Worm (Caenorhabditis elegans) whole organism, L1 larva: Measurements from ENCODE around the gene acs-7.
A peak's percentile ranks its signal among the peaks of the same experiment; 100 is the strongest.

Experiments
- C04F5.9 ChIP-seq: sonication (generic microtip); optimal IDR thresholded peaks from 2 replicates; lab custom pipeline; 2016; ENCODE audit warnings: missing genetic modification characterization, missing compliant biosample characterization
- C16A3.4 ChIP-seq: fragments of 150-350 bp; optimal IDR thresholded peaks from 2 replicates; lab custom pipeline; 2014; ENCODE audit warnings: missing biosample characterization, missing genetic modification characterization
- C34B4.2 ChIP-seq: sonication (generic microtip); optimal IDR thresholded peaks from 2 replicates; lab custom pipeline; 2017; ENCODE audit warnings: mild to moderate bottlenecking, missing genetic modification characterization, missing compliant biosample characterization
- F16B12.6 ChIP-seq: fragments of 150-350 bp; optimal IDR thresholded peaks from 2 replicates; lab custom pipeline; 2014; ENCODE audit warnings: missing biosample characterization, missing genetic modification characterization
- Y116A8C.19 ChIP-seq: sonication (generic microtip); optimal IDR thresholded peaks from 2 replicates; lab custom pipeline; 2016; ENCODE audit warnings: missing compliant biosample characterization, missing genetic modification characterization, borderline replicate concordance
- blmp-1 ChIP-seq: fragments of 150-350 bp; optimal IDR thresholded peaks from 2 replicates; lab custom pipeline; 2014; ENCODE audit warnings: missing biosample characterization, missing genetic modification characterization
- ceh-63 ChIP-seq: fragments of 200-800 bp; sonication (Bioruptor generic); optimal IDR thresholded peaks from 2 replicates; lab custom pipeline; 2018; ENCODE audit warnings: mild to moderate bottlenecking, missing genetic modification characterization, missing compliant biosample characterization
- ceh-8 ChIP-seq: fragments of 200-800 bp; sonication (Bioruptor generic); optimal IDR thresholded peaks from 2 replicates; lab custom pipeline; 2018; ENCODE audit warnings: mild to moderate bottlenecking, missing genetic modification characterization, moderate library complexity, missing compliant biosample characterization
- dpl-1 ChIP-seq, 3 experiments: fragments of 150-350 bp in 2 of 3; sonication (generic microtip) in 1 of 3; optimal IDR thresholded peaks; 2 replicates each; lab custom pipeline; 2014 to 2017; ENCODE audit warnings: missing biosample characterization in 3 of 3, missing genetic modification characterization in 3 of 3, missing genetic modification reagents in 3 of 3
- dsc-1 ChIP-seq: sonication (generic microtip); optimal IDR thresholded peaks from 2 replicates; lab custom pipeline; 2016; ENCODE audit warnings: mild to moderate bottlenecking, missing genetic modification characterization, missing compliant biosample characterization
- egl-13 ChIP-seq: sonication (generic microtip); optimal IDR thresholded peaks from 2 replicates; lab custom pipeline; 2016; ENCODE audit warnings: missing genotype, missing genetic modification reagents, missing genetic modification characterization, missing compliant biosample characterization
- egl-27 ChIP-seq, 2 experiments: fragments of 150-350 bp in 1 of 2; sonication (generic microtip); optimal IDR thresholded peaks; 3 replicates each; lab custom pipeline; 2017 to 2018; ENCODE audit warnings: missing biosample characterization in 2 of 2, missing genetic modification characterization in 2 of 2, missing genetic modification reagents in 2 of 2
- elt-2 ChIP-seq: sonication (generic microtip); optimal IDR thresholded peaks from 2 replicates; lab custom pipeline; 2016; ENCODE audit warnings: missing genetic modification characterization, mild to moderate bottlenecking, inconsistent platforms, missing compliant biosample characterization, missing genetic modification reagents
- fkh-4 ChIP-seq: sonication (generic microtip); optimal IDR thresholded peaks from 2 replicates; lab custom pipeline; 2016; ENCODE audit warnings: missing compliant biosample characterization, missing genetic modification characterization, borderline replicate concordance
- fkh-8 ChIP-seq: sonication (generic microtip); optimal IDR thresholded peaks from 2 replicates; lab custom pipeline; 2016; ENCODE audit warnings: mild to moderate bottlenecking, missing genetic modification characterization, missing compliant biosample characterization
- fos-1 ChIP-seq: fragments of 150-350 bp; optimal IDR thresholded peaks from 2 replicates; lab custom pipeline; 2014; ENCODE audit warnings: missing biosample characterization, missing genetic modification characterization
- grh-1 ChIP-seq: fragments of 200-800 bp; sonication (Bioruptor generic); IDR thresholded peaks from 2 replicates; pipeline ENCODE4 v1.3.6; 2022; ENCODE audit warnings: missing genetic modification reagents, missing genetic modification characterization, missing compliant biosample characterization
- hlh-17 ChIP-seq: fragments of 200-800 bp; sonication (Bioruptor generic); optimal IDR thresholded peaks from 2 replicates; lab custom pipeline; 2018; ENCODE audit warnings: missing genetic modification characterization, mild to moderate bottlenecking, missing compliant biosample characterization, moderate library complexity, borderline replicate concordance
- hlh-4 ChIP-seq: sonication (generic microtip); optimal IDR thresholded peaks from 2 replicates; lab custom pipeline; 2016; ENCODE audit warnings: mild to moderate bottlenecking, missing genetic modification characterization, missing compliant biosample characterization
- hpl-2 ChIP-seq: fragments of 150-350 bp; optimal IDR thresholded peaks from 2 replicates; lab custom pipeline; 2014; ENCODE audit warnings: missing biosample characterization, missing genetic modification reagents, missing genetic modification characterization
- isw-1 ChIP-seq: fragments of 200-800 bp; sonication (Bioruptor generic); IDR thresholded peaks from 2 replicates; pipeline ENCODE4 v1.3.6; 2022; ENCODE audit warnings: missing genetic modification characterization, missing compliant biosample characterization
- jun-1 ChIP-seq: fragments of 150-350 bp; optimal IDR thresholded peaks from 2 replicates; lab custom pipeline; 2014; ENCODE audit warnings: missing biosample characterization, missing genetic modification reagents, missing genetic modification characterization
- lin-13 ChIP-seq: fragments of 150-350 bp; optimal IDR thresholded peaks from 2 replicates; lab custom pipeline; 2014; ENCODE audit warnings: missing biosample characterization, missing genetic modification reagents, missing genetic modification characterization
- lin-14 ChIP-seq: fragments of 200-800 bp; sonication (Bioruptor generic); optimal IDR thresholded peaks from 2 replicates; lab custom pipeline; 2018; ENCODE audit warnings: mild to moderate bottlenecking, missing genetic modification characterization, moderate library complexity, missing compliant biosample characterization
- lin-15B ChIP-seq: fragments of 150-350 bp; sonication (generic microtip); optimal IDR thresholded peaks from 3 replicates; lab custom pipeline; 2014; ENCODE audit warnings: missing biosample characterization, missing genetic modification characterization
- lin-35 ChIP-seq, 2 experiments: fragments of 150-350 bp; optimal IDR thresholded peaks; 2 replicates each; lab custom pipeline; 2014; ENCODE audit warnings: missing biosample characterization in 2 of 2, missing genetic modification characterization in 2 of 2, missing genetic modification reagents in 2 of 2
- lin-39 ChIP-seq: fragments of 150-350 bp; optimal IDR thresholded peaks from 2 replicates; lab custom pipeline; 2014; ENCODE audit warnings: missing biosample characterization, missing genetic modification reagents, missing genetic modification characterization
- lsy-2 ChIP-seq, 2 experiments: fragments of 150-350 bp; optimal IDR thresholded peaks; 2 replicates each; lab custom pipeline; 2014; ENCODE audit warnings: missing biosample characterization in 2 of 2, missing genetic modification characterization in 2 of 2
- mab-9 ChIP-seq: fragments of 200-800 bp; sonication (Bioruptor generic); IDR thresholded peaks from 2 replicates; pipeline ENCODE4 v1.3.6; 2022; ENCODE audit warnings: missing genetic modification reagents, missing genetic modification characterization, missing compliant biosample characterization
- mdl-1 ChIP-seq, 2 experiments: fragments of 150-350 bp; optimal IDR thresholded peaks; 2 replicates each; lab custom pipeline; 2014 to 2017; ENCODE audit warnings: missing biosample characterization in 2 of 2, missing genetic modification characterization in 2 of 2, inconsistent platforms in 1 of 2
- mef-2 ChIP-seq: fragments of 150-350 bp; optimal IDR thresholded peaks from 2 replicates; lab custom pipeline; 2014; ENCODE audit warnings: missing biosample characterization, missing genetic modification characterization
- mep-1 ChIP-seq: fragments of 150-350 bp; optimal IDR thresholded peaks from 2 replicates; lab custom pipeline; 2014; ENCODE audit warnings: missing biosample characterization, missing genetic modification characterization
- nhr-11 ChIP-seq: fragments of 150-350 bp; optimal IDR thresholded peaks from 2 replicates; lab custom pipeline; 2014; ENCODE audit warnings: missing biosample characterization, missing genetic modification characterization
- nhr-12 ChIP-seq: sonication (generic microtip); optimal IDR thresholded peaks from 2 replicates; lab custom pipeline; 2017; ENCODE audit warnings: missing biosample characterization, missing genetic modification characterization
- nhr-20 ChIP-seq: sonication (generic microtip); optimal IDR thresholded peaks from 2 replicates; lab custom pipeline; 2016; ENCODE audit warnings: mild to moderate bottlenecking, missing genetic modification characterization, missing compliant biosample characterization
- nhr-237 ChIP-seq: fragments of 150-350 bp; optimal IDR thresholded peaks from 2 replicates; lab custom pipeline; 2014; ENCODE audit warnings: missing biosample characterization, missing genetic modification characterization
- nhr-47 ChIP-seq: sonication (generic microtip); optimal IDR thresholded peaks from 2 replicates; lab custom pipeline; 2016; ENCODE audit warnings: mild to moderate bottlenecking, missing genetic modification characterization, moderate library complexity, missing compliant biosample characterization
- nhr-76 ChIP-seq: sonication (generic microtip); optimal IDR thresholded peaks from 2 replicates; lab custom pipeline; 2017; ENCODE audit warnings: missing biosample characterization, missing genetic modification characterization
- nhr-77 ChIP-seq: fragments of 150-350 bp; optimal IDR thresholded peaks from 2 replicates; lab custom pipeline; 2014; ENCODE audit warnings: missing biosample characterization, missing genetic modification characterization
- pag-3 ChIP-seq: sonication (generic microtip); optimal IDR thresholded peaks from 2 replicates; lab custom pipeline; 2017; ENCODE audit warnings: missing genetic modification characterization, mild to moderate bottlenecking, missing compliant biosample characterization, antibody characterized with exemption, borderline replicate concordance; ENCODE audit not compliant: insufficient read depth
- pax-3 ChIP-seq: fragments of 200-800 bp; sonication (Bioruptor generic); optimal IDR thresholded peaks from 2 replicates; lab custom pipeline; 2018; ENCODE audit warnings: mild to moderate bottlenecking, missing genetic modification characterization, moderate library complexity, missing compliant biosample characterization
- rnt-1 ChIP-seq: sonication (generic microtip); optimal IDR thresholded peaks from 2 replicates; lab custom pipeline; 2016; ENCODE audit warnings: mild to moderate bottlenecking, missing genetic modification characterization, moderate library complexity, missing compliant biosample characterization
- skn-1 ChIP-seq: fragments of 150-350 bp; optimal IDR thresholded peaks from 2 replicates; lab custom pipeline; 2014; ENCODE audit warnings: missing biosample characterization, missing genetic modification characterization
- sup-37 ChIP-seq: fragments of 200-800 bp; sonication (Bioruptor generic); optimal IDR thresholded peaks from 2 replicates; lab custom pipeline; 2018; ENCODE audit warnings: mild to moderate bottlenecking, missing genetic modification characterization, missing compliant biosample characterization
- tbx-2 ChIP-seq: sonication (generic microtip); optimal IDR thresholded peaks from 2 replicates; lab custom pipeline; 2016; ENCODE audit warnings: missing genetic modification characterization, missing compliant biosample characterization
- tlp-1 ChIP-seq: fragments of 150-350 bp; optimal IDR thresholded peaks from 2 replicates; lab custom pipeline; 2014; ENCODE audit warnings: missing biosample characterization, missing genetic modification characterization
- unc-130 ChIP-seq: fragments of 150-350 bp; optimal IDR thresholded peaks from 2 replicates; lab custom pipeline; 2017; ENCODE audit warnings: missing biosample characterization, missing genetic modification characterization, inconsistent platforms
- unc-30 ChIP-seq: sonication (generic microtip); optimal IDR thresholded peaks from 2 replicates; lab custom pipeline; 2017; ENCODE audit warnings: missing biosample characterization, missing genetic modification characterization
- unc-62 ChIP-seq: fragments of 150-350 bp; optimal IDR thresholded peaks from 2 replicates; lab custom pipeline; 2014; ENCODE audit warnings: missing biosample characterization, missing genetic modification reagents, missing genetic modification characterization
- unc-86 ChIP-seq: sonication (generic microtip); optimal IDR thresholded peaks from 2 replicates; lab custom pipeline; 2016; ENCODE audit warnings: missing genetic modification characterization, missing compliant biosample characterization
- unc-98 ChIP-seq: fragments of 200-800 bp; sonication (Bioruptor generic); IDR thresholded peaks from 2 replicates; pipeline ENCODE4 v1.3.6; 2022; ENCODE audit warnings: missing genetic modification characterization, missing compliant biosample characterization
- zag-1 ChIP-seq: fragments of 150-350 bp; optimal IDR thresholded peaks from 2 replicates; lab custom pipeline; 2014; ENCODE audit warnings: missing biosample characterization, missing genetic modification characterization
- ztf-4 ChIP-seq: fragments of 150-350 bp; optimal IDR thresholded peaks from 2 replicates; lab custom pipeline; 2014; ENCODE audit warnings: missing biosample characterization, missing genetic modification characterization

acs-7 gene

ce11 chrII:9263784-9264183, 28.0 kb upstream of the acs-7 start:
- TF ChIP-seq nhr-20 (tag; lab: Kevin White, UChicago) (peak; percentile 15), tlp-1 (tag; lab: Kevin White, UChicago) (no peak), rnt-1 (tag; lab: Kevin White, UChicago) (peak; percentile 3), C16A3.4 (tag; lab: Kevin White, UChicago) (no peak), fos-1 (tag; lab: Kevin White, UChicago) (no peak), F16B12.6 (tag; lab: Kevin White, UChicago) (no peak), unc-98 (GFP tag; lab: Robert Waterston, UW) (no peak), C34B4.2 (tag; lab: Kevin White, UChicago) (no peak), lsy-2 (tag; optimal IDR thresholded peaks at IDR 0.05; lab: Kevin White, UChicago) (peak in 1 of 2 experiments; percentile 8), sup-37 (GFP tag; lab: Kevin White, UChicago) (no peak), Y116A8C.19 (tag; lab: Kevin White, UChicago) (no peak), mef-2 (tag; lab: Kevin White, UChicago) (no peak), tbx-2 (tag; lab: Kevin White, UChicago) (no peak), egl-27 (tag; optimal IDR thresholded peaks at IDR 0.05; lab: Kevin White, UChicago) (no peak), jun-1 (no peak), ceh-8 (GFP tag; lab: Kevin White, UChicago) (peak; percentile 51), C04F5.9 (no peak), nhr-12 (tag; lab: Kevin White, UChicago) (no peak), fkh-4 (no peak), skn-1 (tag; lab: Kevin White, UChicago) (no peak), fkh-8 (tag; lab: Kevin White, UChicago) (peak; percentile 96), hpl-2 (GFP tag; lab: Kevin White, UChicago) (no peak), grh-1 (GFP tag; lab: Robert Waterston, UW) (no peak), mdl-1 (tag; optimal IDR thresholded peaks at IDR 0.05; lab: Kevin White, UChicago) (no peak), pax-3 (tag; lab: Kevin White, UChicago) (peak; percentile 66), nhr-47 (tag; lab: Kevin White, UChicago) (peak; percentile 77), unc-62 (GFP tag; lab: Kevin White, UChicago) (no peak), lin-39 (tag; lab: Kevin White, UChicago) (no peak), nhr-76 (tag; lab: Kevin White, UChicago) (no peak), lin-14 (GFP tag; lab: Kevin White, UChicago) (peak; percentile 56), unc-130 (tag; lab: Kevin White, UChicago) (no peak), egl-13 (tag; lab: Kevin White, UChicago) (peak; percentile 88), ceh-63 (no peak), nhr-11 (tag; lab: Kevin White, UChicago) (no peak), hlh-4 (tag; lab: Kevin White, UChicago) (no peak), ztf-4 (no peak), lin-35 (GFP tag; optimal IDR thresholded peaks at IDR 0.05; lab: Kevin White, UChicago) (no peak), pag-3 (no peak), isw-1 (no peak), lin-15B (no peak), blmp-1 (no peak), unc-86 (tag; lab: Kevin White, UChicago) (no peak), dsc-1 (peak; percentile 71), unc-30 (tag; lab: Kevin White, UChicago) (no peak), zag-1 (tag; lab: Kevin White, UChicago) (no peak), mab-9 (GFP tag; lab: Robert Waterston, UW) (no peak), mep-1 (tag; lab: Kevin White, UChicago) (peak; percentile 7), hlh-17 (no peak), nhr-77 (tag; lab: Kevin White, UChicago) (no peak), elt-2 (tag; lab: Kevin White, UChicago) (no peak), lin-13 (GFP tag; lab: Kevin White, UChicago) (no peak), dpl-1 (GFP tag; optimal IDR thresholded peaks at IDR 0.05; lab: Kevin White, UChicago) (no peak), nhr-237 (tag; lab: Kevin White, UChicago) (no peak)
